Worm (Caenorhabditis elegans): ENCODE data around the gene F32E10.5.

F32E10.5 gene

ce11 chrIV:7561614-7562142 lies 16.5 kb downstream of the F32E10.5 start, which contains the start of gene ima-3:
Gene ima-3 (minus strand): TSS chrIV:7561664.
- peak; percentile 35 for TF ChIP-seq lsy-2 (tag; optimal IDR thresholded peaks at IDR 0.05)
- no peak for TF ChIP-seq elt-3 (tag; optimal IDR thresholded peaks at IDR 0.05)
- peak; percentile 61 for TF ChIP-seq mep-1 (tag; optimal IDR thresholded peaks at IDR 0.05)
- peak; percentile 52 for TF ChIP-seq nhr-237 (tag; optimal IDR thresholded peaks at IDR 0.05)
- peak; percentile 88 for TF ChIP-seq ceh-39 (tag; optimal IDR thresholded peaks at IDR 0.05)
- TF ChIP-seq ces-1 (GFP tag; optimal IDR thresholded peaks at IDR 0.05) = peak; percentile 45
- no peak for TF ChIP-seq nhr-12 (tag; optimal IDR thresholded peaks at IDR 0.05)

ce11 chrIV:7559237-7559636 lies 18.9 kb downstream of the F32E10.5 start:
- no peak for TF ChIP-seq mab-5 (tag; optimal IDR thresholded peaks at IDR 0.05)
- TF ChIP-seq tbx-8 (GFP tag; optimal IDR thresholded peaks at IDR 0.05) = no peak

ce11 chrIV:7558653-7559052 lies 19.5 kb downstream of the F32E10.5 start:
- TF ChIP-seq elt-3 (tag; optimal IDR thresholded peaks at IDR 0.05) (no peak), ceh-83 (GFP tag; optimal IDR thresholded peaks at IDR 0.05) (no peak), nhr-2 (tag; optimal IDR thresholded peaks at IDR 0.05) (no peak), blmp-1 (tag; optimal IDR thresholded peaks at IDR 0.05) (no peak), nhr-12 (tag; optimal IDR thresholded peaks at IDR 0.05) (no peak), M03D4.4 (tag; optimal IDR thresholded peaks at IDR 0.05) (no peak), ham-2 (GFP tag; optimal IDR thresholded peaks at IDR 0.05) (no peak), mep-1 (tag; optimal IDR thresholded peaks at IDR 0.05) (no peak), mls-2 (tag; optimal IDR thresholded peaks at IDR 0.05) (no peak), sptf-1 (tag; optimal IDR thresholded peaks at IDR 0.05) (no peak), mab-5 (tag; optimal IDR thresholded peaks at IDR 0.05) (no peak), nhr-28 (tag; optimal IDR thresholded peaks at IDR 0.05) (no peak), cnd-1 (tag; optimal IDR thresholded peaks at IDR 0.05) (no peak)

ce11 chrIV:7556265-7556866 lies 21.8 kb downstream of the F32E10.5 start, which contains the start of the genes F49E8.7, F49E8.8 and nprl-2:
Gene F49E8.7 (minus strand): TSS chrIV:7556365.
Gene F49E8.8 (plus strand): TSS chrIV:7556637.
Gene nprl-2 (plus strand): TSS chrIV:7556816.
- TF ChIP-seq pha-4 (tag; optimal IDR thresholded peaks at IDR 0.05) (no peak), elt-3 (tag; optimal IDR thresholded peaks at IDR 0.05) (no peak), snpc-4 (tag; optimal IDR thresholded peaks at IDR 0.05) (no peak), ceh-43 (GFP tag; optimal IDR thresholded peaks at IDR 0.05) (no peak), bed-3 (GFP tag; optimal IDR thresholded peaks at IDR 0.05) (no peak), ham-2 (GFP tag; optimal IDR thresholded peaks at IDR 0.05) (no peak), cnd-1 (tag; optimal IDR thresholded peaks at IDR 0.05) (no peak), sem-2 (GFP tag; optimal IDR thresholded peaks at IDR 0.05) (no peak), lsy-2 (tag; optimal IDR thresholded peaks at IDR 0.05) (no peak), unc-39 (tag; optimal IDR thresholded peaks at IDR 0.05) (no peak), mls-2 (tag; optimal IDR thresholded peaks at IDR 0.05) (no peak), flh-1 (GFP tag; optimal IDR thresholded peaks at IDR 0.05) (no peak)

ce11 chrIV:7554351-7554750 lies 23.8 kb downstream of the F32E10.5 start, which contains the start of gene F49E8.6:
Gene F49E8.6 (minus strand): TSS chrIV:7554667.
- no peak for TF ChIP-seq ces-1 (GFP tag; optimal IDR thresholded peaks at IDR 0.05)
- no peak for TF ChIP-seq sem-2 (GFP tag; optimal IDR thresholded peaks at IDR 0.05)
- no peak for TF ChIP-seq cnd-1 (tag; optimal IDR thresholded peaks at IDR 0.05)
- TF ChIP-seq lsy-2 (tag; optimal IDR thresholded peaks at IDR 0.05) = no peak
- TF ChIP-seq pha-4 (tag; optimal IDR thresholded peaks at IDR 0.05) = no peak
- no peak for TF ChIP-seq nhr-76 (tag; optimal IDR thresholded peaks at IDR 0.05)
- TF ChIP-seq blmp-1 (tag; optimal IDR thresholded peaks at IDR 0.05) = no peak
- no peak for TF ChIP-seq drap-1 (GFP tag; optimal IDR thresholded peaks at IDR 0.05)
- TF ChIP-seq hlh-1 (tag; optimal IDR thresholded peaks at IDR 0.05) = no peak
- TF ChIP-seq elt-1 (tag; optimal IDR thresholded peaks at IDR 0.05; ENCODE audit: borderline replicate concordance, insufficient read depth) = no peak
- TF ChIP-seq lin-13 (tag; optimal IDR thresholded peaks at IDR 0.05) = no peak
- TF ChIP-seq unc-62 (GFP tag; optimal IDR thresholded peaks at IDR 0.05) = no peak
- TF ChIP-seq tbx-8 (GFP tag; optimal IDR thresholded peaks at IDR 0.05) = no peak
- no peak for TF ChIP-seq mab-5 (tag; optimal IDR thresholded peaks at IDR 0.05)
- TF ChIP-seq unc-120 (tag; optimal IDR thresholded peaks at IDR 0.05; ENCODE audit: poor library complexity, severe bottlenecking) = no peak
- TF ChIP-seq zip-8 (tag; optimal IDR thresholded peaks at IDR 0.05) = no peak
